Worm (Caenorhabditis elegans) whole organism, L3 larva: ENCODE data around the gene rpap-2.
A peak's percentile ranks its signal among the peaks of the same experiment; 100 is the strongest.

Experiments used
- R02D3.7 ChIP-seq: fragments of 150-350 bp; optimal IDR thresholded peaks from 2 replicates; lab custom pipeline; 2014; ENCODE audit warnings: missing biosample characterization, missing genetic modification characterization
- ZK546.5 ChIP-seq: sonication (generic microtip); optimal IDR thresholded peaks from 2 replicates; lab custom pipeline; 2017; ENCODE audit warnings: missing biosample characterization, missing genetic modification characterization
- ama-1 ChIP-seq: fragments of 150-350 bp; optimal IDR thresholded peaks from 2 replicates; lab custom pipeline; 2018
- ceh-16 ChIP-seq: sonication (generic microtip); optimal IDR thresholded peaks from 2 replicates; lab custom pipeline; 2017; ENCODE audit warnings: missing biosample characterization, missing genetic modification characterization
- ceh-82 ChIP-seq: fragments of 150-350 bp; optimal IDR thresholded peaks from 2 replicates; lab custom pipeline; 2014; ENCODE audit warnings: missing biosample characterization, missing genetic modification characterization
- ceh-9 ChIP-seq: sonication (generic microtip); optimal IDR thresholded peaks from 2 replicates; lab custom pipeline; 2018; ENCODE audit warnings: missing biosample characterization, missing genetic modification characterization
- daf-12 ChIP-seq: fragments of 150-350 bp; optimal IDR thresholded peaks from 2 replicates; lab custom pipeline; 2014; ENCODE audit warnings: missing biosample characterization, missing genetic modification reagents, missing genetic modification characterization
- egl-27 ChIP-seq: sonication (generic microtip); optimal IDR thresholded peaks from 4 replicates; lab custom pipeline; 2017; ENCODE audit warnings: missing biosample characterization, missing genetic modification reagents, missing genetic modification characterization
- egl-5 ChIP-seq: fragments of 150-350 bp; optimal IDR thresholded peaks from 2 replicates; lab custom pipeline; 2017; ENCODE audit warnings: missing biosample characterization, missing genetic modification reagents, missing genetic modification characterization, inconsistent platforms
- elt-1 ChIP-seq: fragments of 150-350 bp; optimal IDR thresholded peaks from 2 replicates; lab custom pipeline; 2014; ENCODE audit warnings: missing biosample characterization, missing genetic modification characterization
- elt-2 ChIP-seq: sonication (generic microtip); optimal IDR thresholded peaks from 2 replicates; lab custom pipeline; 2016; ENCODE audit warnings: missing genetic modification reagents, mild to moderate bottlenecking, missing genetic modification characterization, missing compliant biosample characterization
- elt-3 ChIP-seq, 3 experiments: fragments of 150-350 bp in 1 of 3; sonication (generic microtip) in 2 of 3; optimal IDR thresholded peaks; 2 replicates in 2 of 3; 4 replicates in 1 of 3; lab custom pipeline; 2014 to 2017; ENCODE audit warnings: missing biosample characterization in 3 of 3, missing genetic modification characterization in 3 of 3
- fos-1 ChIP-seq: fragments of 150-350 bp; optimal IDR thresholded peaks from 2 replicates; lab custom pipeline; 2014; ENCODE audit warnings: missing biosample characterization, missing genetic modification characterization
- jun-1 ChIP-seq: fragments of 150-350 bp; optimal IDR thresholded peaks from 2 replicates; lab custom pipeline; 2014; ENCODE audit warnings: missing biosample characterization, missing genetic modification reagents, missing genetic modification characterization
- lin-15B ChIP-seq: fragments of 150-350 bp; optimal IDR thresholded peaks from 2 replicates; lab custom pipeline; 2014; ENCODE audit warnings: missing biosample characterization, missing genetic modification characterization
- lin-39 ChIP-seq: fragments of 150-350 bp; optimal IDR thresholded peaks from 2 replicates; lab custom pipeline; 2018; ENCODE audit warnings: missing biosample characterization, missing genetic modification reagents, missing genetic modification characterization
- lsy-12 ChIP-seq: sonication (generic microtip); optimal IDR thresholded peaks from 2 replicates; lab custom pipeline; 2016; ENCODE audit warnings: mild to moderate bottlenecking, missing genetic modification characterization, missing compliant biosample characterization
- mdl-1 ChIP-seq: fragments of 150-350 bp; optimal IDR thresholded peaks from 2 replicates; lab custom pipeline; 2014; ENCODE audit warnings: missing biosample characterization, missing genetic modification characterization
- mml-1 ChIP-seq: fragments of 150-350 bp; sonication (generic microtip); optimal IDR thresholded peaks from 3 replicates; lab custom pipeline; 2014; ENCODE audit warnings: missing biosample characterization, missing genetic modification characterization
- nfya-1 ChIP-seq: sonication (generic microtip); optimal IDR thresholded peaks from 2 replicates; lab custom pipeline; 2017; ENCODE audit warnings: missing genetic modification characterization, mild to moderate bottlenecking, missing compliant biosample characterization, antibody characterized with exemption, moderate library complexity; ENCODE audit not compliant: insufficient read depth
- nhr-12 ChIP-seq: fragments of 150-350 bp; optimal IDR thresholded peaks from 2 replicates; lab custom pipeline; 2014; ENCODE audit warnings: missing biosample characterization, missing genetic modification characterization
- nhr-23 ChIP-seq: fragments of 150-350 bp; optimal IDR thresholded peaks from 2 replicates; lab custom pipeline; 2014; ENCODE audit warnings: missing biosample characterization, missing genetic modification reagents, missing genetic modification characterization
- nhr-237 ChIP-seq: fragments of 150-350 bp; optimal IDR thresholded peaks from 2 replicates; lab custom pipeline; 2014; ENCODE audit warnings: missing biosample characterization, missing genetic modification characterization
- nhr-25 ChIP-seq: sonication (generic microtip); optimal IDR thresholded peaks from 2 replicates; lab custom pipeline; 2017; ENCODE audit warnings: missing biosample characterization, missing genetic modification characterization
- nhr-28 ChIP-seq: fragments of 150-350 bp; optimal IDR thresholded peaks from 2 replicates; lab custom pipeline; 2014; ENCODE audit warnings: missing biosample characterization, missing genetic modification characterization
- nhr-43 ChIP-seq: sonication (generic microtip); optimal IDR thresholded peaks from 2 replicates; lab custom pipeline; 2016; ENCODE audit warnings: mild to moderate bottlenecking, missing genetic modification characterization, missing compliant biosample characterization; ENCODE audit not compliant: poor library complexity, severe bottlenecking
- nhr-67 ChIP-seq: fragments of 150-350 bp; optimal IDR thresholded peaks from 2 replicates; lab custom pipeline; 2014; ENCODE audit warnings: missing biosample characterization, missing genetic modification characterization
- nhr-76 ChIP-seq: fragments of 150-350 bp; sonication (generic microtip); optimal IDR thresholded peaks from 5 replicates; lab custom pipeline; 2014; ENCODE audit warnings: missing biosample characterization, missing genetic modification characterization
- pqm-1 ChIP-seq: fragments of 150-350 bp; optimal IDR thresholded peaks from 2 replicates; lab custom pipeline; 2017; ENCODE audit warnings: missing biosample characterization, missing genetic modification characterization, inconsistent platforms
- snpc-4 ChIP-seq: fragments of 150-350 bp; optimal IDR thresholded peaks from 2 replicates; lab custom pipeline; 2014; ENCODE audit warnings: missing biosample characterization, missing genetic modification characterization
- tbx-2 ChIP-seq: sonication (generic microtip); optimal IDR thresholded peaks from 2 replicates; lab custom pipeline; 2016; ENCODE audit warnings: mild to moderate bottlenecking, missing genetic modification characterization, missing compliant biosample characterization
- unc-39 ChIP-seq: sonication (generic microtip); optimal IDR thresholded peaks from 4 replicates; lab custom pipeline; 2017; ENCODE audit warnings: missing biosample characterization, missing genetic modification characterization
- unc-62 ChIP-seq: fragments of 150-350 bp; sonication (generic microtip); optimal IDR thresholded peaks from 4 replicates; lab custom pipeline; 2014; ENCODE audit warnings: missing biosample characterization, missing genetic modification reagents, missing genetic modification characterization
- zag-1 ChIP-seq: fragments of 150-350 bp; optimal IDR thresholded peaks from 2 replicates; lab custom pipeline; 2014; ENCODE audit warnings: missing biosample characterization, missing genetic modification characterization
- ztf-11 ChIP-seq: fragments of 150-350 bp; optimal IDR thresholded peaks from 2 replicates; lab custom pipeline; 2014; ENCODE audit warnings: missing biosample characterization, missing genetic modification characterization

Gene rpap-2

DNA sequence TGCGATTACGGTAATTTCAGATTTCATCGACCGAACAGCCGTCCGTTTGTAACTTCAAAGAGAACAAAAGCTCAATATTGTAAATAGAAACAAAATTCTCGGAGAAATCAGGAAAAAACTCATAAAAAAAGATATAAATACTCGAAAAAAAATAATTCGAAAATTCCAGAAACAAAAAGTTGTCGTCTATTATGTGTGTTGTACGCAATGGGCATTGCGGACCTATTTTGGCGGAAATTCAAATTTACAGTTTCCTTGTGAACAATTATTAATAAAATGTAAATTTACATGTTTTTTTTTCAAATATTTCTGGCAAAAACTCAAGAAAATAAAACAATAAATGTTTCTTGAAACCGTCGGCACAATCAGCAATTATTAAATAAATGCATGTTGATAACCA lies 17.7 kb downstream of the rpap-2 start:
- TF ChIP-seq egl-5 (tag; lab: Kevin White, UChicago) (no peak), nhr-28 (tag; lab: Kevin White, UChicago) (no peak), elt-2 (no peak), elt-1 (tag; lab: Kevin White, UChicago) (no peak), ztf-11 (no peak), ceh-82 (tag; lab: Kevin White, UChicago) (no peak), fos-1 (no peak), mml-1 (tag; lab: Kevin White, UChicago) (no peak), lin-15B (tag; lab: Kevin White, UChicago) (no peak), tbx-2 (tag; lab: Kevin White, UChicago) (no peak), nhr-25 (tag; lab: Kevin White, UChicago) (no peak), unc-62 (no peak), nhr-237 (tag; lab: Kevin White, UChicago) (no peak), ceh-16 (tag; lab: Kevin White, UChicago) (no peak)

DNA sequence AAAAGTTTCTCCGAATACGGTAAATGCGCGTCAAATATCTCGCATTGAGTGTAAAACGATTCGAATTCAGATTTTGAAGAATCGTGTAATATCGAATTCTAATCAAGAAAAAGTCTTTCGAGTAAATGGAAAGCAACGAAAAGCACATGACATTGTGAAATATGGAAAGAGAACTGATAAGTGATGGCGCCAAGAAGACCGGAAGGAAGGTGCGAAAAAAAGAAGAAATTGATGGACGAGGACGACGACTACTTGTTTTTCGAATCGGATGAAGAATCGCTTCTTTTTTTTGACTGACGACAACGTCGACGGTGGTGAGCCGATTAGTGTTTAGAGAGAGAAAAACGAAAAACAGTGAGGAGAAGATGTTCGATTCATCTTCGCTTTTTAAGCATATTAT lies 18.2 kb downstream of the rpap-2 start:
- TF ChIP-seq elt-2 (peak; percentile 62), nhr-12 (tag; lab: Kevin White, UChicago) (no peak), pqm-1 (tag; lab: Kevin White, UChicago) (peak; percentile 21)

DNA sequence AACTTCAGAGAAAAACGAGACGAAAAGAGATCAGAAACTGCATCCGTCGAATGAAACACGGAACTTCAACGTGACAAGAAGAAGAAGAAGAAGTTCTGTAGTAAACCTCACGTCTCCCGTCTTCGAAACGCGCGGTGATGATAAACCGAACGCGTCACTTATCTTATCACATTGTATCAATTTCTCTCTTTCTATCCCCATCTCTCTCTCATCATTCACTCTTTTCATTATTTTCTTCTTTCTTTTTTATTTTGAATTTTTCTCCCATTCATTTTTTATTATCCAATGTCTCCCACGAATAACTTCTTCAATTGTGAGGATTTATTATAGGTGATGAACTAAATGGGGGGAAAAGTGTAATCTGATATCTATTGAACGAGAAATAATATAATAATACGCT lies 19.1 kb downstream of the rpap-2 start:
- TF ChIP-seq nhr-43 (tag; lab: Kevin White, UChicago) (peak; percentile 63), elt-2 (peak; percentile 4), nhr-67 (tag; lab: Kevin White, UChicago) (no peak), elt-3 (tag; optimal IDR thresholded peaks at IDR 0.05; lab: Kevin White, UChicago) (peak; percentile 77 to 99 (median 96)), nhr-23 (tag; lab: Kevin White, UChicago) (peak; percentile 73), nhr-25 (tag; lab: Kevin White, UChicago) (peak; percentile 2), unc-39 (tag; lab: Kevin White, UChicago) (no peak), R02D3.7 (tag; lab: Kevin White, UChicago) (peak; percentile 48), unc-62 (peak; percentile 3)
- TF ChIP-seq, all 47 proteins: peak for 7

DNA sequence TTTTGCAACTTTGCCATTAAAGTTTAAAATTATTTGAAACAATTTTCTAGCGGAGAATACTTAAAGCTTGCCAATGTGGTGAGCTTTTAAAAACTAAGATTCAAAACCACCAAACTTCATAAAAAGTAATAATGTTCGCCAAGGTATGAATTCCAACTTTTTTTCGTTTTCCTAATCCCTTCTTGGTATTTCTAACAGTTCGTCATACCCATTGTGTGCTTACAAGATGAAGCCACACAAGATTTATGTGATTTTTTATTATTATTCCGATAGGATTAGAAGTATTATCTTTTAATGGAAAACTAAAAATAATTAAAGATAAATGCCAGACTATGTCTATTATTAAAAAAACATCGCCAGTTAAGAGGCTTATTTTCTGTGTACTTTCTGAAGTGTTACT lies 20.3 kb downstream of the rpap-2 start:
- TF ChIP-seq nfya-1 (no peak), ZK546.5 (no peak), fos-1 (no peak), nhr-237 (tag; lab: Kevin White, UChicago) (no peak), ama-1 (lab: Kevin White, UChicago) (no peak), mdl-1 (tag; lab: Kevin White, UChicago) (no peak), egl-5 (tag; lab: Kevin White, UChicago) (no peak), ceh-9 (tag; lab: Kevin White, UChicago) (no peak), lsy-12 (tag; lab: Kevin White, UChicago) (no peak), mml-1 (tag; lab: Kevin White, UChicago) (no peak), snpc-4 (tag; lab: Kevin White, UChicago) (no peak), egl-27 (tag; lab: Kevin White, UChicago) (no peak), nhr-67 (tag; lab: Kevin White, UChicago) (no peak), daf-12 (tag; lab: Kevin White, UChicago) (no peak), jun-1 (tag; lab: Kevin White, UChicago) (no peak), nhr-12 (tag; lab: Kevin White, UChicago) (no peak), nhr-28 (tag; lab: Kevin White, UChicago) (no peak), nhr-76 (tag; lab: Kevin White, UChicago) (no peak)

DNA sequence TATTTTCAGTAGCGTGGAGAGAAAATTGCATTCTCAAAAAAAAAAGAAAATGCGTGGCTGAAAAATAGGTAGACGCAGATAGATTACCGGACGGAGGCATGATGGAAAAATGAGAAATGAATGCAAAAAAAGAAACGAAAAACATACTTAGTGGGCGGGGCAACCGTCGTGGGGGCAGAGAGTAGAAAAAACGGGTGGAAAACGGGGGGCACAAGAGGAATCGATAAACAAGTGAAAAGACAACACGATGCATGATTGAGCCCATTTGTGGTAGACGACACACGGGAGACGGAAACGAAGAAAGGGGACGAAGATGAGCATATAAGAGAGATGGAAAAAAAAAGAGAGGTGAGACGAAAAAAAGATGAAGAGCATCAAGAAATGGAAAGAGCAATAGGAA lies 20.8 kb downstream of the rpap-2 start:
- TF ChIP-seq zag-1 (tag; lab: Kevin White, UChicago) (no peak), lin-39 (peak; percentile 15)
